Fruit fly (Drosophila melanogaster): ENCODE data around the gene wake.

The wake gene

dm6 chr3R:22719607-22719949, 80.0 kb downstream of the wake start (continued):
- TF ChIP-seq pum (GFP tag; optimal IDR thresholded peaks at IDR 0.05) (peak; percentile 21), Meics (GFP tag; optimal IDR thresholded peaks at IDR 0.05) (peak; percentile 6), sisA (GFP tag; IDR thresholded peaks at IDR 0.05) (peak; percentile 44; the same call in 1 of the 2 replicates), tap (tag; optimal IDR thresholded peaks at IDR 0.05) (peak; percentile 8), org-1 (GFP tag; optimal IDR thresholded peaks at IDR 0.05) (peak; percentile 5), Hsf (GFP tag; optimal IDR thresholded peaks at IDR 0.05) (peak; percentile 12), Hr51 (GFP tag; optimal IDR thresholded peaks at IDR 0.05) (peak in 1 of 2 experiments; percentile 41), Awh (GFP tag; IDR thresholded peaks at IDR 0.05) (no peak), BEAF-32 (GFP tag; optimal IDR thresholded peaks at IDR 0.05) (no peak), CG4424 (GFP tag; optimal IDR thresholded peaks at IDR 0.05) (peak; percentile 19), bab2 (GFP tag; optimal IDR thresholded peaks at IDR 0.05) (peak; percentile 35), jumu (GFP tag; optimal IDR thresholded peaks at IDR 0.05) (peak; percentile 22), Sox102F (GFP tag; optimal IDR thresholded peaks at IDR 0.05) (peak; percentile 33), vvl (GFP tag; IDR thresholded peaks at IDR 0.05) (0 out of 2 replicates have a peak, but pooled peaks have one; percentile 23), Oli (tag; optimal IDR thresholded peaks at IDR 0.05) (peak; percentile 44), CG12391 (tag; optimal IDR thresholded peaks at IDR 0.05) (peak; percentile 14), CG10267 (tag; optimal IDR thresholded peaks at IDR 0.05) (peak; percentile 51), inv (GFP tag; IDR thresholded peaks at IDR 0.05; ENCODE audit: partially characterized antibody) (no peak), peb (GFP tag; IDR thresholded peaks at IDR 0.05) (no peak), dmrt99B (tag; optimal IDR thresholded peaks at IDR 0.05) (peak; percentile 65), CG14014 (GFP tag; IDR thresholded peaks at IDR 0.05) (no peak), grau (tag; optimal IDR thresholded peaks at IDR 0.05) (peak; percentile 33), Blimp-1 (GFP tag; optimal IDR thresholded peaks at IDR 0.05) (peak; percentile 60), bcd (GFP tag; optimal IDR thresholded peaks at IDR 0.05) (peak; percentile 7), CG30403 (GFP tag; optimal IDR thresholded peaks at IDR 0.05) (peak; percentile 1), CG18262 (tag; optimal IDR thresholded peaks at IDR 0.05) (peak; percentile 59), Hr3 (GFP tag; optimal IDR thresholded peaks at IDR 0.05) (peak; percentile 6), CG12071 (GFP tag; optimal IDR thresholded peaks at IDR 0.05) (peak; percentile 7), CG14710 (tag; optimal IDR thresholded peaks at IDR 0.05) (peak; percentile 55), CG32767 (GFP tag; IDR thresholded peaks at IDR 0.05) (no peak), Side (GFP tag; optimal IDR thresholded peaks at IDR 0.05) (peak; percentile 9), phol (tag; optimal IDR thresholded peaks at IDR 0.05) (peak; percentile 50), ind (GFP tag; optimal IDR thresholded peaks at IDR 0.05) (peak; percentile 25), Xrp1 (GFP tag; IDR thresholded peaks at IDR 0.05) (peak; percentile 60), dmrt11E (tag; optimal IDR thresholded peaks at IDR 0.05) (peak; percentile 32), CG17361 (GFP tag; IDR thresholded peaks at IDR 0.05) (peak; percentile 43; the same call in 1 of the 3 replicates), seq (GFP tag; IDR thresholded peaks at IDR 0.05) (peak; percentile 57), lab (GFP tag; optimal IDR thresholded peaks at IDR 0.05) (peak; percentile 36), CG9727 (GFP tag; optimal IDR thresholded peaks at IDR 0.05) (peak; percentile 44), Xbp1 (GFP tag; optimal IDR thresholded peaks at IDR 0.05) (peak; percentile 20), zen (tag; optimal IDR thresholded peaks at IDR 0.05) (peak; percentile 16), sens (GFP tag) (peak; percentile 86), CG3847 (GFP tag; IDR thresholded peaks at IDR 0.05) (0 out of 2 replicates have a peak, but pooled peaks have one; percentile 18), ATbp (GFP tag; optimal IDR thresholded peaks at IDR 0.05) (peak; percentile 16), CG2712 (tag; optimal IDR thresholded peaks at IDR 0.05) (peak; percentile 62), CG8388 (GFP tag; optimal IDR thresholded peaks at IDR 0.05) (peak; percentile 26), zf30C (GFP tag; optimal IDR thresholded peaks at IDR 0.05) (peak; percentile 72), unpg (GFP tag; optimal IDR thresholded peaks at IDR 0.05) (peak; percentile 47), CoRest (tag; optimal IDR thresholded peaks at IDR 0.05) (peak; percentile 40), CG15696 (tag; optimal IDR thresholded peaks at IDR 0.05) (peak; percentile 46)
